Fruit fly (Drosophila melanogaster): ENCODE measurements around the gene CG13795.
"Not testable (repeated sequence)": the region's sequence is repeated elsewhere in the genome, so short reads cannot be mapped to it uniquely, and the experiment has no call there.

dm6 chr2L:7732570-7732969 is 6.5 kb upstream of the CG13795 start, which contains the start of gene CG13796:
- not testable (repeated sequence) for TF ChIP-seq CTCF, CG8478 (optimal IDR thresholded peaks at IDR 0.05)
